Worm (Caenorhabditis elegans) whole organism, L4 larva: ENCODE results near the gene sptl-2.

ENCODE experiments used
- lin-38 ChIP-seq: fragments of 200-800 bp; sonication (Bioruptor generic); IDR thresholded peaks from 2 replicates; pipeline ENCODE4 v1.3.6; 2022; ENCODE audit warnings: missing genetic modification reagents, missing genetic modification characterization, missing compliant biosample characterization
- lin-39 ChIP-seq: fragments of 150-350 bp; optimal IDR thresholded peaks from 2 replicates; lab custom pipeline; 2014; ENCODE audit warnings: missing biosample characterization, missing genetic modification reagents, missing genetic modification characterization
- mdl-1 ChIP-seq, 2 experiments: fragments of 150-350 bp in 1 of 2; sonication (generic microtip) in 1 of 2; optimal IDR thresholded peaks; 2 replicates each; lab custom pipeline; 2014 to 2017; ENCODE audit warnings: missing biosample characterization in 2 of 2, missing genetic modification characterization in 2 of 2
- nhr-77 ChIP-seq: fragments of 150-350 bp; optimal IDR thresholded peaks from 2 replicates; lab custom pipeline; 2014; ENCODE audit warnings: missing biosample characterization, missing genetic modification characterization
- skn-1 ChIP-seq: fragments of 150-350 bp; optimal IDR thresholded peaks from 2 replicates; lab custom pipeline; 2014; ENCODE audit warnings: missing biosample characterization, missing genetic modification characterization

DNA sequence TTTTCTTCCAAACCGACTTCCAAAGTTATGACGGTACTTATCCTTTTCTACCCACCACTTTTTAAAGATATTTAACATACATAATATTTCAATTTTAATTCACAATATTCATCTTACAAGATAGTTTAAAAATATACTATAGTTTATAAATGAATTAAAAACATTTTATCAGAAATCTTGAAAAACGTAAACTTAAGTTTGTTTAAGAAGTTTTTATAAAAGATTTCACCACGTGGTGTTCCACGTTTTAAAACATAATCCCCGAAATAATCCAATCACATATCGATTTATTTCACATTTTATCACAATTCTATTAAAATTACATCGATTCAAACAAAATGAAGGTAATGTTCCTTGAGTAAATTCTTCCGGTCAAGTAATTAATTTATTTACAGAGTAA is 29.7 kb downstream of the sptl-2 start, which contains the start of gene ZC513.3:
- no peak for TF ChIP-seq lin-38 (GFP tag; lab: Robert Waterston, UW)
- TF ChIP-seq lin-39 (tag; lab: Kevin White, UChicago): no peak
- no peak for TF ChIP-seq mdl-1 (tag; optimal IDR thresholded peaks at IDR 0.05; lab: Kevin White, UChicago)
- no peak for TF ChIP-seq skn-1
- no peak for TF ChIP-seq nhr-77 (tag; lab: Kevin White, UChicago)
